Fruit fly (Drosophila melanogaster) whole organism, embryonic: ENCODE measurements around the gene RpLP1.

Experiments used
- Blimp-1 ChIP-seq: fragments of 200-800 bp; sonication (Bioruptor generic); optimal IDR thresholded peaks from 3 replicates; lab custom pipeline; 2018; ENCODE audit warnings: missing biosample characterization, missing genetic modification characterization, mild to moderate bottlenecking, moderate library complexity, missing genetic modification reagents
- CG10267 ChIP-seq: fragments of 200-800 bp; sonication (Bioruptor generic); optimal IDR thresholded peaks from 2 replicates; lab custom pipeline; 2018; ENCODE audit warnings: missing biosample characterization, mild to moderate bottlenecking, missing genetic modification characterization, moderate library complexity
- CG11560 ChIP-seq: fragments of 200-800 bp; sonication (Bioruptor generic); IDR thresholded peaks from 3 replicates; pipeline ENCODE4 v1.3.6; 2022; ENCODE audit warnings: missing biosample characterization, missing genetic modification characterization
- CG12071 ChIP-seq: fragments of 200-800 bp; sonication (Bioruptor generic); optimal IDR thresholded peaks from 3 replicates; lab custom pipeline; 2018; ENCODE audit warnings: missing biosample characterization, mild to moderate bottlenecking, missing genetic modification characterization
- CG15696 ChIP-seq: fragments of 200-800 bp; sonication (Bioruptor generic); optimal IDR thresholded peaks from 2 replicates; lab custom pipeline; 2019; ENCODE audit warnings: missing biosample characterization, mild to moderate bottlenecking, missing genetic modification characterization, moderate library complexity
- CG18619 ChIP-seq: fragments of 200-800 bp; sonication (Bioruptor generic); optimal IDR thresholded peaks from 3 replicates; lab custom pipeline; 2017; ENCODE audit warnings: missing biosample characterization, mild to moderate bottlenecking, missing genetic modification characterization
- CG18764 ChIP-seq: fragments of 200-800 bp; sonication (Bioruptor generic); optimal IDR thresholded peaks from 3 replicates; lab custom pipeline; 2016; ENCODE audit warnings: missing biosample characterization, missing genetic modification characterization
- CG2129 ChIP-seq: fragments of 200-800 bp; sonication (Bioruptor generic); IDR thresholded peaks from 2 replicates; pipeline ENCODE4 v1.3.6; 2022; ENCODE audit warnings: missing biosample characterization, missing genetic modification characterization; ENCODE audit not compliant: partially characterized antibody
- CG2202 ChIP-seq: fragments of 200-800 bp; sonication (Bioruptor generic); optimal IDR thresholded peaks from 2 replicates; lab custom pipeline; 2018; ENCODE audit warnings: missing biosample characterization, mild to moderate bottlenecking, missing genetic modification characterization
- CG30403 ChIP-seq: fragments of 200-800 bp; sonication (Bioruptor generic); optimal IDR thresholded peaks from 3 replicates; lab custom pipeline; 2016; ENCODE audit warnings: missing biosample characterization, missing genetic modification characterization
- CG3995 ChIP-seq: fragments of 200-800 bp; sonication (Bioruptor generic); optimal IDR thresholded peaks from 3 replicates; lab custom pipeline; 2016; ENCODE audit warnings: missing biosample characterization, missing genetic modification characterization
- CG42726 ChIP-seq: fragments of 200-800 bp; sonication (Bioruptor generic); IDR thresholded peaks from 2 replicates; pipeline ENCODE4 v1.3.6; 2022; ENCODE audit warnings: missing biosample characterization, missing genetic modification characterization; ENCODE audit not compliant: partially characterized antibody
- CG4404 ChIP-seq: fragments of 200-800 bp; sonication (Bioruptor generic); IDR thresholded peaks from 2 replicates; pipeline ENCODE4 v1.3.6; 2022; ENCODE audit warnings: missing biosample characterization, missing genetic modification characterization
- CG5245 ChIP-seq: fragments of 200-800 bp; sonication (Bioruptor generic); optimal IDR thresholded peaks from 3 replicates; lab custom pipeline; 2016; ENCODE audit warnings: missing biosample characterization, missing genetic modification characterization
- CG5953 ChIP-seq: fragments of 200-800 bp; sonication (Bioruptor generic); IDR thresholded peaks from 2 replicates; pipeline ENCODE4 v1.3.6; 2022; ENCODE audit warnings: missing biosample characterization, missing genetic modification characterization
- CG8944 ChIP-seq: fragments of 200-800 bp; sonication (Bioruptor generic); optimal IDR thresholded peaks from 3 replicates; lab custom pipeline; 2016; ENCODE audit warnings: missing biosample characterization, missing genetic modification characterization
- CkIIα-i1 ChIP-seq: fragments of 200-800 bp; sonication (Bioruptor generic); IDR thresholded peaks from 2 replicates; pipeline ENCODE4 v1.3.6; 2022; ENCODE audit warnings: missing biosample characterization, missing genetic modification characterization
- Dp ChIP-seq: fragments of 200-800 bp; sonication (Bioruptor generic); optimal IDR thresholded peaks from 2 replicates; lab custom pipeline; 2018; ENCODE audit warnings: missing biosample characterization, mild to moderate bottlenecking, missing genetic modification characterization, moderate library complexity
- Dref ChIP-seq: fragments of 200-800 bp; sonication (Bioruptor generic); IDR thresholded peaks from 2 replicates; pipeline ENCODE4 v1.3.6; 2022; ENCODE audit warnings: missing biosample characterization, missing genetic modification characterization
- GATAe ChIP-seq: fragments of 200-800 bp; sonication (Bioruptor generic); conservative IDR thresholded peaks from 2 replicates; pipeline ENCODE4 v1.3.6; 2022; ENCODE audit warnings: missing biosample characterization, missing genetic modification characterization
- HmgD ChIP-seq: fragments of 200-800 bp; sonication (Bioruptor generic); optimal IDR thresholded peaks from 3 replicates; lab custom pipeline; 2016; ENCODE audit warnings: missing biosample characterization, missing genetic modification characterization
- HmgZ ChIP-seq: fragments of 200-800 bp; sonication (Bioruptor generic); optimal IDR thresholded peaks from 2 replicates; lab custom pipeline; 2018; ENCODE audit warnings: missing biosample characterization, mild to moderate bottlenecking, missing genetic modification characterization
- Max ChIP-seq: fragments of 200-800 bp; sonication (Bioruptor generic); optimal IDR thresholded peaks from 2 replicates; lab custom pipeline; 2016; ENCODE audit warnings: missing biosample characterization, mild to moderate bottlenecking, missing genetic modification characterization
- Myb ChIP-seq: fragments of 200-800 bp; sonication (Bioruptor generic); optimal IDR thresholded peaks from 2 replicates; lab custom pipeline; 2016; ENCODE audit warnings: missing biosample characterization, missing genetic modification characterization
- Nf-YB ChIP-seq: fragments of 200-800 bp; sonication (Bioruptor generic); optimal IDR thresholded peaks from 3 replicates; lab custom pipeline; 2019; ENCODE audit warnings: missing biosample characterization, mild to moderate bottlenecking, missing genetic modification characterization, moderate library complexity
- Opbp ChIP-seq: fragments of 200-800 bp; sonication (Bioruptor generic); IDR thresholded peaks from 3 replicates; pipeline ENCODE4 v1.3.6; 2022; ENCODE audit warnings: missing biosample characterization, missing genetic modification characterization; ENCODE audit not compliant: partially characterized antibody
- Pdp1 ChIP-seq, 2 experiments: fragments of 200-800 bp; sonication (Bioruptor generic); optimal IDR thresholded peaks; 3 replicates each; lab custom pipeline; 2016; ENCODE audit warnings: missing biosample characterization in 2 of 2, missing genetic modification characterization in 2 of 2, mild to moderate bottlenecking in 1 of 2, moderate library complexity in 1 of 2
- Poxn ChIP-seq: fragments of 200-800 bp; sonication (Bioruptor generic); IDR thresholded peaks from 2 replicates; pipeline ENCODE4 v1.3.6; 2022; ENCODE audit warnings: missing biosample characterization, missing genetic modification characterization
- Side ChIP-seq: fragments of 200-800 bp; sonication (Bioruptor generic); optimal IDR thresholded peaks from 2 replicates; lab custom pipeline; 2016; ENCODE audit warnings: missing biosample characterization, missing genetic modification characterization
- Spps ChIP-seq: fragments of 200-800 bp; sonication (Bioruptor generic); optimal IDR thresholded peaks from 2 replicates; lab custom pipeline; 2018; ENCODE audit warnings: missing biosample characterization, mild to moderate bottlenecking, missing genetic modification characterization
- amos ChIP-seq: fragments of 200-800 bp; sonication (Bioruptor generic); IDR thresholded peaks from 2 replicates; pipeline ENCODE4 v1.3.6; 2022; ENCODE audit warnings: missing biosample characterization, missing genetic modification characterization; ENCODE audit not compliant: partially characterized antibody
- bowl ChIP-seq: fragments of 200-800 bp; sonication (Bioruptor generic); IDR thresholded peaks from 2 replicates; pipeline ENCODE4 v1.3.6; 2022; ENCODE audit warnings: missing biosample characterization, missing genetic modification characterization
- crp ChIP-seq, 2 experiments: fragments of 200-800 bp; sonication (Bioruptor generic); optimal IDR thresholded peaks; 2 replicates in 1 of 2; 3 replicates in 1 of 2; lab custom pipeline; 2017; ENCODE audit warnings: missing biosample characterization in 2 of 2, missing genetic modification characterization in 2 of 2, mild to moderate bottlenecking in 1 of 2, moderate library complexity in 1 of 2
- grn ChIP-seq: fragments of 200-800 bp; sonication (Bioruptor generic); optimal IDR thresholded peaks from 3 replicates; lab custom pipeline; 2017; ENCODE audit warnings: missing biosample characterization, missing genetic modification characterization
- hbn ChIP-seq: fragments of 200-800 bp; sonication (Bioruptor generic); IDR thresholded peaks from 2 replicates; pipeline ENCODE4 v1.3.6; 2022; ENCODE audit warnings: missing biosample characterization, missing genetic modification characterization; ENCODE audit not compliant: partially characterized antibody
- klu ChIP-seq: fragments of 200-800 bp; sonication (Bioruptor generic); IDR thresholded peaks from 2 replicates; pipeline ENCODE4 v1.3.6; 2022; ENCODE audit warnings: missing biosample characterization, missing genetic modification characterization
- lab ChIP-seq: fragments of 200-800 bp; sonication (Bioruptor generic); optimal IDR thresholded peaks from 3 replicates; lab custom pipeline; 2017; ENCODE audit warnings: missing biosample characterization, missing genetic modification characterization, mild to moderate bottlenecking, moderate library complexity, missing genetic modification reagents
- nerfin-1 ChIP-seq: fragments of 200-800 bp; sonication (Bioruptor generic); optimal IDR thresholded peaks from 3 replicates; lab custom pipeline; 2019; ENCODE audit warnings: missing biosample characterization, mild to moderate bottlenecking, missing genetic modification characterization, moderate library complexity
- pho ChIP-seq: fragments of 200-800 bp; sonication (Bioruptor generic); optimal IDR thresholded peaks from 2 replicates; lab custom pipeline; 2016; ENCODE audit warnings: missing biosample characterization, missing genetic modification characterization
- phol ChIP-seq: fragments of 200-800 bp; sonication (Bioruptor generic); optimal IDR thresholded peaks from 3 replicates; lab custom pipeline; 2018; ENCODE audit warnings: missing biosample characterization, mild to moderate bottlenecking, missing genetic modification characterization, moderate library complexity
- pnt ChIP-seq: fragments of 200-800 bp; sonication (Bioruptor generic); optimal IDR thresholded peaks from 3 replicates; lab custom pipeline; 2016; ENCODE audit warnings: missing biosample characterization, missing genetic modification characterization
- row ChIP-seq: fragments of 200-800 bp; sonication (Bioruptor generic); IDR thresholded peaks from 3 replicates; pipeline ENCODE4 v1.3.6; 2022; ENCODE audit warnings: missing biosample characterization, missing genetic modification characterization
- run ChIP-seq: fragments of 200-800 bp; sonication (Bioruptor generic); optimal IDR thresholded peaks from 3 replicates; lab custom pipeline; 2018; ENCODE audit warnings: missing biosample characterization, mild to moderate bottlenecking, missing genetic modification characterization
- seq ChIP-seq: fragments of 200-800 bp; sonication (Bioruptor generic); IDR thresholded peaks from 2 replicates; pipeline ENCODE4 v1.3.6; 2022; ENCODE audit warnings: missing biosample characterization, missing genetic modification characterization
- sob ChIP-seq: fragments of 200-800 bp; sonication (Bioruptor generic); IDR thresholded peaks from 2 replicates; pipeline ENCODE4 v1.3.6; 2022; ENCODE audit warnings: missing biosample characterization, missing genetic modification characterization
- sr ChIP-seq: fragments of 200-800 bp; sonication (Bioruptor generic); IDR thresholded peaks from 3 replicates; pipeline ENCODE4 v1.3.6; 2022; ENCODE audit warnings: missing biosample characterization, missing genetic modification characterization
- tin ChIP-seq: fragments of 200-800 bp; sonication (Bioruptor generic); optimal IDR thresholded peaks from 3 replicates; lab custom pipeline; 2016; ENCODE audit warnings: missing biosample characterization, missing genetic modification characterization
- unc-4 ChIP-seq: fragments of 200-800 bp; sonication (Bioruptor generic); IDR thresholded peaks from 2 replicates; pipeline ENCODE4 v1.3.6; 2022; ENCODE audit warnings: missing biosample characterization, missing genetic modification characterization; ENCODE audit not compliant: partially characterized antibody

RpLP1 gene

dm6 chr2L:403627-404575 is 15.9 kb upstream of the RpLP1 start, which contains the start of gene Polr1B (continued):
- TF ChIP-seq HmgD (GFP tag; lab: Kevin White, UChicago) (no peak), tin (GFP tag; lab: Kevin White, UChicago) (no peak), row (GFP tag; lab: Robert Waterston, UW) (peak; percentile 84), Dref (GFP tag; lab: Robert Waterston, UW) (peak; percentile 38; the same call in 1 of the 2 replicates), CG2129 (no peak), crp (GFP tag; optimal IDR thresholded peaks at IDR 0.05; lab: Kevin White, UChicago) (peak; percentile 85 to 98), nerfin-1 (tag; lab: Kevin White, UChicago) (no peak), klu (GFP tag; lab: Robert Waterston, UW) (no peak), run (tag; lab: Kevin White, UChicago) (no peak), CG4404 (no peak), CG12071 (no peak), Spps (tag; lab: Kevin White, UChicago) (no peak), CG3995 (GFP tag; lab: Kevin White, UChicago) (no peak), Dp (peak; percentile 94), CG18764 (no peak), CG5953 (GFP tag; lab: Robert Waterston, UW) (no peak), Blimp-1 (GFP tag; lab: Kevin White, UChicago) (no peak), lab (GFP tag; lab: Kevin White, UChicago) (no peak), Myb (GFP tag; lab: Kevin White, UChicago) (peak; percentile 33), sr (no peak), Nf-YB (GFP tag; lab: Kevin White, UChicago) (no peak), Poxn (no peak), CG11560 (tag; lab: Robert Waterston, UW) (no peak), amos (GFP tag; lab: Robert Waterston, UW) (peak; percentile 64), pho (GFP tag; lab: Kevin White, UChicago) (no peak), seq (GFP tag; lab: Robert Waterston, UW) (no peak), unc-4 (GFP tag; lab: Robert Waterston, UW) (peak; percentile 48; the same call in 1 of the 2 replicates), Side (GFP tag; lab: Kevin White, UChicago) (no peak), Opbp (GFP tag; lab: Robert Waterston, UW) (0 out of 3 replicates have a peak, but pooled peaks have one; percentile 31), hbn (GFP tag; lab: Robert Waterston, UW) (0 out of 2 replicates have a peak, but pooled peaks have one; percentile 46), Max (GFP tag; lab: Kevin White, UChicago) (peak; percentile 80), CG8944 (GFP tag; lab: Kevin White, UChicago) (no peak), HmgZ (tag; lab: Kevin White, UChicago) (peak; percentile 77), bowl (GFP tag; lab: Robert Waterston, UW) (no peak), CG30403 (peak; percentile 24), grn (GFP tag; lab: Kevin White, UChicago) (no peak), CG10267 (tag; lab: Kevin White, UChicago) (peak; percentile 46), phol (tag; lab: Kevin White, UChicago) (peak; percentile 50), CG5245 (GFP tag; lab: Kevin White, UChicago) (no peak), CG18619 (no peak), CG2202 (no peak), GATAe (GFP tag; lab: Robert Waterston, UW) (no peak), CkIIα-i1 (GFP tag; lab: Robert Waterston, UW) (no peak), CG15696 (tag; lab: Kevin White, UChicago) (no peak), CG42726 (GFP tag; lab: Robert Waterston, UW) (no peak), pnt (GFP tag; lab: Kevin White, UChicago) (no peak), Pdp1 (GFP tag; optimal IDR thresholded peaks at IDR 0.05; lab: Kevin White, UChicago) (no peak), sob (GFP tag; lab: Robert Waterston, UW) (no peak)
